Worm (Caenorhabditis elegans): ENCODE results near the gene hsp-75.

DNA sequence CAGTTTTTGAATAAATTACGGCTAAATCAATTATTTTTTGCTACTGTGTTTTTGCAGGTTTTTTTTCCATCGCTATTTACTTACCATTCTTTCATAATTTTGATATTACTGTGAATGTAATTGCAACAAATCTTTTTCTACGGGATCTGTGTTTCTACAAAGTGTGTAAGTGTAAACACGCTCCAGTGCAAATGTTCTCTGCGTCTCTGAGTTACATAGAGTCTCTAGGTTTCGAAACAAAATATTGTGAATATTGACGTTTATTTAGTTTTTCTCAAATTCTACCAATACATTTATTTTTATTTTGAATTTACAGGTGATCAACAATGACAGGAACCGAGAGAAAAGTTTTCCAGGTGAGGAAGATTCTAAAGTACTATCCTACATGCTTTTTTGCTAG lies 42.5 kb downstream of the hsp-75 start, which contains the start of gene yju-2:
- TF ChIP-seq sdc-2 (tag; optimal IDR thresholded peaks at IDR 0.05) (peak; percentile 2), dve-1 (tag; optimal IDR thresholded peaks at IDR 0.05) (no peak), elt-4 (tag; optimal IDR thresholded peaks at IDR 0.05) (no peak), ttx-3 (tag; optimal IDR thresholded peaks at IDR 0.05) (no peak), eyg-1 (tag; optimal IDR thresholded peaks at IDR 0.05) (no peak)

Measured in whole organism, late embryonic.